Fruit fly (Drosophila melanogaster) whole organism, adult: ENCODE measurements around the gene CG5882.

ENCODE experiments used
- CG11617 ChIP-seq: fragments of 200-800 bp; sonication (Bioruptor generic); optimal IDR thresholded peaks from 2 replicates; lab custom pipeline; 2017; ENCODE audit warnings: mild to moderate bottlenecking, missing biosample characterization, missing genetic modification reagents, missing genetic modification characterization
- CG12768 ChIP-seq: fragments of 200-800 bp; sonication (Bioruptor generic); optimal IDR thresholded peaks from 2 replicates; lab custom pipeline; 2017; ENCODE audit warnings: missing biosample characterization, missing genetic modification characterization, mild to moderate bottlenecking, moderate library complexity, missing genetic modification reagents
- CG14711 ChIP-seq: fragments of 200-800 bp; sonication (Bioruptor generic); optimal IDR thresholded peaks from 2 replicates; lab custom pipeline; 2018; ENCODE audit warnings: missing biosample characterization, mild to moderate bottlenecking, missing genetic modification characterization, moderate library complexity
- CG1620 ChIP-seq: fragments of 200-800 bp; sonication (Bioruptor generic); optimal IDR thresholded peaks from 2 replicates; lab custom pipeline; 2016; ENCODE audit warnings: missing biosample characterization, missing genetic modification characterization
- CG33017 ChIP-seq: fragments of 200-800 bp; sonication (Bioruptor generic); optimal IDR thresholded peaks from 2 replicates; lab custom pipeline; 2018; ENCODE audit warnings: missing biosample characterization, mild to moderate bottlenecking, missing genetic modification characterization, moderate library complexity
- CG5204 ChIP-seq: fragments of 200-800 bp; sonication (Bioruptor generic); optimal IDR thresholded peaks from 2 replicates; lab custom pipeline; 2016; ENCODE audit warnings: missing biosample characterization, missing genetic modification characterization
- CG7045 ChIP-seq: fragments of 200-800 bp; sonication (Bioruptor generic); optimal IDR thresholded peaks from 2 replicates; lab custom pipeline; 2017; ENCODE audit warnings: missing biosample characterization, mild to moderate bottlenecking, missing genetic modification characterization
- CG7101 ChIP-seq: fragments of 200-800 bp; sonication (Bioruptor generic); optimal IDR thresholded peaks from 2 replicates; lab custom pipeline; 2018; ENCODE audit warnings: missing biosample characterization, mild to moderate bottlenecking, missing genetic modification characterization, moderate library complexity
- Clk ChIP-seq: fragments of 200-800 bp; sonication (Bioruptor generic); optimal IDR thresholded peaks from 2 replicates; lab custom pipeline; 2017; ENCODE audit warnings: missing biosample characterization, missing genetic modification characterization
- Crg-1 ChIP-seq: fragments of 200-800 bp; sonication (Bioruptor generic); optimal IDR thresholded peaks from 2 replicates; lab custom pipeline; 2016; ENCODE audit warnings: missing biosample characterization, missing genetic modification characterization
- Hr96 ChIP-seq: fragments of 200-800 bp; sonication (Bioruptor generic); optimal IDR thresholded peaks from 2 replicates; lab custom pipeline; 2016; ENCODE audit warnings: missing biosample characterization, missing genetic modification characterization
- Mnt ChIP-seq: fragments of 200-800 bp; sonication (Bioruptor generic); optimal IDR thresholded peaks from 2 replicates; lab custom pipeline; 2016; ENCODE audit warnings: missing biosample characterization, mild to moderate bottlenecking, missing genetic modification characterization
- bab1 ChIP-seq: fragments of 200-800 bp; sonication (Bioruptor generic); optimal IDR thresholded peaks from 3 replicates; lab custom pipeline; 2019; ENCODE audit warnings: missing biosample characterization, mild to moderate bottlenecking, missing genetic modification characterization, moderate library complexity
- cic ChIP-seq: fragments of 200-800 bp; sonication (Bioruptor generic); optimal IDR thresholded peaks from 2 replicates; lab custom pipeline; 2017; ENCODE audit warnings: missing biosample characterization, mild to moderate bottlenecking, missing genetic modification characterization, moderate library complexity
- cnc ChIP-seq, 2 experiments: fragments of >200 bp; optimal IDR thresholded peaks; 2 replicates each; lab custom pipeline; 2017
- kay ChIP-seq: fragments of 200-800 bp; sonication (Bioruptor generic); peaks from one replicate; lab custom pipeline; 2016; ENCODE audit warnings: missing biosample characterization, missing genetic modification characterization, borderline replicate concordance
- ovo ChIP-seq: fragments of 200-800 bp; sonication (Bioruptor generic); optimal IDR thresholded peaks from 2 replicates; lab custom pipeline; 2016; ENCODE audit warnings: missing biosample characterization, missing genetic modification characterization
- pad ChIP-seq: fragments of 200-800 bp; sonication (Bioruptor generic); optimal IDR thresholded peaks from 3 replicates; lab custom pipeline; 2017; ENCODE audit warnings: missing biosample characterization, missing genetic modification characterization, mild to moderate bottlenecking, moderate library complexity, missing genetic modification reagents
- tj ChIP-seq: fragments of 200-800 bp; sonication (Bioruptor generic); optimal IDR thresholded peaks from 3 replicates; lab custom pipeline; 2017; ENCODE audit warnings: missing biosample characterization, mild to moderate bottlenecking, missing genetic modification characterization, moderate library complexity
- toe ChIP-seq: fragments of 200-800 bp; sonication (Bioruptor generic); optimal IDR thresholded peaks from 2 replicates; lab custom pipeline; 2016; ENCODE audit warnings: missing biosample characterization, missing genetic modification characterization

Gene CG5882

DNA sequence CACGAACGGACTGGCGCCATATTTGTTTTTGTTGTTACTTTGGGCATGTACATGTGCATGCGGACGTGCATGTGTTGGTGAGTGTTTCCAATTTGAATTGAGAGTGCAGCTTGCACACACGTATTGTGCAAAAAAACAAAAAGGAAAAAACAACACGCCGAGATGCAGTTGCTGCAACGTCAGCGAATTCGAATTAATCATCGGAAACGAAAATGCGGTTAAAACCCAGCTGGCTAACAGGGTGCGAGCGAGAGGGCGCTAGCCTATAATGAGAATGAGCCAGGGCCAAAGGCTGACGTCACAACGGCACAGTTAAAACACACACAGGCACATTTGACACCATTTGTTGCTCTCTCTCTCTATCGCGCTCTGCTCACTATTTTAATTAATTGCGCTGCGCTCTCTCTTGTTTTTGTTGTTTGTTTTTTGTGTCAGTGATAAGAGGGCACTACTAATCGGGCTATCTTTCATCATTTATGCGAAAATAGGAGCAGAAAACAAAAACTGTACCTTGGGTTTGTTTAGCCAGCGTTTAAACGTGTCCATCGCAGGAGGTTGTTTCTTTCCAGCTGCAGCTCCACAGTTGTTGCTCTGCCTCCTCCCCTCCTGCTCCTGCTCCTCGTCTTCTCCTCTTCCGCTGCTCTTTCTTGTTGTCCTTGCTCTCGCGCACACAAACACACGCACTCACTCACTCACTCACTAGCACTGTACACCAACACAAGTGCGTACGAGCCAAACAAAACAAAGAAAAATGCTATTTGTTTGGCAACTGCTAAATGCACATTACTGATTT lies 31.6 kb downstream of the CG5882 start:
- TF ChIP-seq Mnt (GFP tag; lab: Kevin White, UChicago), result peak; percentile 55
- peak; percentile 4 for TF ChIP-seq pad
- TF ChIP-seq CG11617 (GFP tag; lab: Kevin White, UChicago), result peak; percentile 15
- TF ChIP-seq cnc (optimal IDR thresholded peaks at IDR 0.05; lab: Kevin White, UChicago), result no peak
- TF ChIP-seq CG5204 (GFP tag; lab: Kevin White, UChicago), result no peak
- TF ChIP-seq Hr96, result no peak
- no peak for TF ChIP-seq toe (GFP tag; lab: Kevin White, UChicago)
- TF ChIP-seq CG12768 (GFP tag; lab: Kevin White, UChicago), result peak; percentile 48
- TF ChIP-seq CG1620, result no peak
- TF ChIP-seq ovo (GFP tag; lab: Kevin White, UChicago), result no peak
- peak; percentile 8 for TF ChIP-seq bab1 (GFP tag; lab: Kevin White, UChicago)
- TF ChIP-seq Clk (GFP tag; lab: Kevin White, UChicago), result no peak
- peak; percentile 92 for TF ChIP-seq kay (GFP tag; lab: Kevin White, UChicago)
- TF ChIP-seq CG33017, result peak; percentile 11
- TF ChIP-seq CG14711 (tag; lab: Kevin White, UChicago), result no peak
- peak; percentile 97 for TF ChIP-seq tj (GFP tag; lab: Kevin White, UChicago)
- TF ChIP-seq CG7101 (tag; lab: Kevin White, UChicago), result no peak
- peak; percentile 80 for TF ChIP-seq cic (GFP tag; lab: Kevin White, UChicago)
- TF ChIP-seq CG7045 (GFP tag; lab: Kevin White, UChicago), result no peak
- TF ChIP-seq Crg-1 (GFP tag; lab: Kevin White, UChicago), result peak; percentile 3

- TF ChIP-seq ovo (GFP tag; lab: Kevin White, UChicago) (no peak), bab1 (GFP tag; lab: Kevin White, UChicago) (peak; percentile 62), Clk (GFP tag; lab: Kevin White, UChicago) (peak; percentile 26), cnc (optimal IDR thresholded peaks at IDR 0.05; lab: Kevin White, UChicago) (no peak), CG7045 (GFP tag; lab: Kevin White, UChicago) (peak; percentile 17), CG11617 (GFP tag; lab: Kevin White, UChicago) (peak; percentile 26), CG12768 (GFP tag; lab: Kevin White, UChicago) (peak; percentile 0), tj (GFP tag; lab: Kevin White, UChicago) (peak; percentile 43), toe (GFP tag; lab: Kevin White, UChicago) (peak; percentile 51), kay (GFP tag; lab: Kevin White, UChicago) (no peak), Mnt (GFP tag; lab: Kevin White, UChicago) (peak; percentile 76), CG7101 (tag; lab: Kevin White, UChicago) (no peak), CG33017 (peak; percentile 1), Hr96 (peak; percentile 39), CG14711 (tag; lab: Kevin White, UChicago) (no peak), Crg-1 (GFP tag; lab: Kevin White, UChicago) (no peak), CG5204 (GFP tag; lab: Kevin White, UChicago) (no peak), pad (no peak), CG1620 (peak; percentile 39), cic (GFP tag; lab: Kevin White, UChicago) (no peak)
Measured at dm6 chr3R:27150685-27151515, 32.5 kb downstream of the CG5882 start, which contains the start of gene CG6051. Gene CG6051 (minus strand): TSS chr3R:27151069.

DNA sequence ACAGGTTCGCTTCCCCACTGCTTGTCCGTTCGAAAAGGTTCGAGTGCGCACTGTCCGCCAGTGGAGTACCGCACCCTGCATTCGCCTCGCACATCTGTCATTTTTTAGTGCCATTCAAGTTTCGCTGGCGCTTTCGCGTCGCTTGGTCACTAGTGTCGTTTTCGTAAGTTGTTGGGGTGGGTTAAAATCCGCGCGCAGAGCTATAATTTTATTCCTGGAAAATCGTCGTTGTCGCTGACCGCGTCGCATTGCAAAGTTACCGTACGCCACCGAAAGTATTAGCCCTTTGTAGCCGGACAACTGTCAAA lies 33.0 kb downstream of the CG5882 start, which contains the start of gene Men-b:
Men-b (plus strand) TSS at position 147 of the 308 bp plus-strand sequence.
- TF ChIP-seq CG7101 (tag; lab: Kevin White, UChicago) (no peak), cic (GFP tag; lab: Kevin White, UChicago) (peak; percentile 28), bab1 (GFP tag; lab: Kevin White, UChicago) (peak; percentile 20)

DNA sequence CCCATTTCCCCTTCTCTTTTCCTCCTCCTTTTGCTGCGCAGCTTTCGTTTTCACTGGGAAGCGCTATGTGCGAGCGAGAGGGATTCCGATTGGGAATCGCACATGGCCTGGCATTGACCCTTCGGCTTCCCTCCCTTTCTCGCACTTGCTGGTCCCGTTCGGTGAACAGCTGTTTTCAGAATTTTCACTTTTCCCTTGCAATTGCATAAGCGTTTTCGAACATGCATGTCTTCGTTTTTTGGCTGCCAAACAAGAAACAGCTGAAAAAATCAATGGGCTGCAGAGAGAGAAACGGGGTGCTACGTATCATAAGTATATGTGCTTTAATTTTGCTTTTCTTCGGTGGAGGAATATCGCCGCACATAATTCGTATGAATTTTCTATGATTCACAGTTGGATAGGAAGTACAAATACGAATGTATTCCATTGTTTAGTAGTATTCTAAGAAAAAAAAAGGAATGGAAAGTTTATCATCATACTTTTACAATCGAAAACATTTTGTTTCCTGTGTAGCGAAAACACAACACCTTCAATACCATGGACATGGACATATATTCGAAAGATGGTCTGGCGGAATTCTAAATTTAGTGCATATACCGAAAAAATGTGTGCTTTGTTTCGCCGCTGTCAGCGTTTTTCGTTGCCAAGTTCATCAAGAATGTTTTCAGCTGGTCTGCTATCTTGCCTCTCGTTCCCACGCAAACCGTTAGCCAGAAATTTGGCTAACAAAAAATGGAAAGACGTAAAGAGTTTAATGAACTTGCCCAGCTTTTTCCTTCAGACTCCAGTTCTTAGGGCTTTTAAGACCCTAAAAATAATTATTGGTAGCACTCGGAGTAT lies 33.9 kb downstream of the CG5882 start:
- TF ChIP-seq pad, result peak; percentile 86
- no peak for TF ChIP-seq toe (GFP tag; lab: Kevin White, UChicago)
- peak; percentile 60 for TF ChIP-seq CG14711 (tag; lab: Kevin White, UChicago)
- peak; percentile 76 for TF ChIP-seq bab1 (GFP tag; lab: Kevin White, UChicago)
- TF ChIP-seq Hr96, result no peak
- TF ChIP-seq CG7045 (GFP tag; lab: Kevin White, UChicago), result peak; percentile 2
- TF ChIP-seq CG12768 (GFP tag; lab: Kevin White, UChicago), result peak; percentile 27
- TF ChIP-seq ovo (GFP tag; lab: Kevin White, UChicago), result no peak
- no peak for TF ChIP-seq CG1620
- TF ChIP-seq CG7101 (tag; lab: Kevin White, UChicago), result peak; percentile 42
- peak; percentile 43 for TF ChIP-seq Crg-1 (GFP tag; lab: Kevin White, UChicago)
- TF ChIP-seq tj (GFP tag; lab: Kevin White, UChicago), result peak; percentile 80
- TF ChIP-seq Mnt (GFP tag; lab: Kevin White, UChicago), result peak; percentile 79
- TF ChIP-seq CG33017, result no peak
- no peak for TF ChIP-seq kay (GFP tag; lab: Kevin White, UChicago)
- TF ChIP-seq CG5204 (GFP tag; lab: Kevin White, UChicago), result peak; percentile 29
- no peak for TF ChIP-seq cic (GFP tag; lab: Kevin White, UChicago)
- TF ChIP-seq cnc (optimal IDR thresholded peaks at IDR 0.05; lab: Kevin White, UChicago), result no peak
- TF ChIP-seq CG11617 (GFP tag; lab: Kevin White, UChicago), result peak; percentile 58
- no peak for TF ChIP-seq Clk (GFP tag; lab: Kevin White, UChicago)
